Fruit fly (Drosophila melanogaster): ENCODE measurements around the gene CG42655.
A peak's percentile ranks its signal among the peaks of the same experiment; 100 is the strongest.

CG42655 gene

DNA sequence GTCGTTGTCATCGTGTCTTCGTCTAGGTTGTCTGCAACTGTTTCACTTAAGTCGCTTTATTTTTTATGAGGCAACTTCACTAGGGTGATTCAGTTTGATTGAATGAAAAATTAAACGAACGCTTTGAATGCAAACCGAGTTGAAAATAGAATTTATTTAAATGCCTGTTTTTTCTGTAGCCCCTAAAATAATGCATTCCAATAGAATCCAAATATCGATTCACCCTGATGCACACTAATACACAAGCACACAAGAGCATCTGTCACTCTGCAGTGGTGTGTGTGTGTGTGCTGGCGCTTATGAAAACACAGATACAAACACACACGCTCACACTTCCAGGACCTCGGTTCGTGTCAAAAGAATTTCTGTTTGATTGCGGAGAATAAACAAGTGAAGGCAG, 8.3 kb upstream of the CG42655 start (continued):
- TF ChIP-seq Oaz (GFP tag; IDR thresholded peaks at IDR 0.05) = peak; percentile 16; the same call in 1 of the 2 replicates
- no peak for TF ChIP-seq bcd (GFP tag; optimal IDR thresholded peaks at IDR 0.05)
- no peak for TF ChIP-seq CG9876 (GFP tag; optimal IDR thresholded peaks at IDR 0.05)
- peak; percentile 21 for TF ChIP-seq CG17385 (GFP tag; optimal IDR thresholded peaks at IDR 0.05)

DNA sequence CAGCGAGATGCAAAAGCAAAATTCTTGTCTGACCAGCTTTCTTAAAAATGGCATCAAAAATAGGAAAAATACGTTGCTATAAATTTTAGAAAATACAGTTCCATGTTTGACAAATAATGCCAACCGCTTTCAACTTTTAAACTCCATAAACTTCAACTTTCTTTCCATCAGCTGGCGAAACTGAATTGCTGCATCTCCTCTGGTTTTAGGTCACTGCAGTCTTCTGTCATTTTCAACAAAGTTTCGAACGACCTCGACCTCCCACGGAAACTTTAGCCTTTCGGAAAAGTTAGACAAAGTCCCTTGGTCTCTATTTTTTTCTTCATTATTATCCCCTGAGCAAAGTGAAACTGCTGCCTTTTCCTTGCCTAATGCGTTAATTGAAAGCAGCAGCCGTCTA, 2.2 kb upstream of the CG42655 start, which contains the start of gene CG42263:
Gene CG42263 (minus strand): TSS at position 101 of the 400 bp plus-strand sequence.
- TF ChIP-seq Spps (tag; optimal IDR thresholded peaks at IDR 0.05) (no peak), tin (GFP tag; optimal IDR thresholded peaks at IDR 0.05) (no peak), CG12659 (GFP tag; optimal IDR thresholded peaks at IDR 0.05) (no peak), CG6765 (GFP tag; optimal IDR thresholded peaks at IDR 0.05) (no peak), CG7271 (tag; optimal IDR thresholded peaks at IDR 0.05) (no peak), CG4854 (GFP tag; optimal IDR thresholded peaks at IDR 0.05) (no peak), MBD-R2 (GFP tag; IDR thresholded peaks at IDR 0.05) (no peak), CG16863 (GFP tag; optimal IDR thresholded peaks at IDR 0.05) (no peak), run (tag; optimal IDR thresholded peaks at IDR 0.05) (no peak), CG14860 (GFP tag; IDR thresholded peaks at IDR 0.05; ENCODE audit: partially characterized antibody) (no peak), CG10543 (GFP tag; optimal IDR thresholded peaks at IDR 0.05) (no peak), hth (optimal IDR thresholded peaks at IDR 0.05) (no peak), scrt (GFP tag; optimal IDR thresholded peaks at IDR 0.05) (no peak), pan (optimal IDR thresholded peaks at IDR 0.05) (no peak), pan (GFP tag; optimal IDR thresholded peaks at IDR 0.05 in 1 of 2, IDR thresholded peaks at IDR 0.05 in 1 of 2) (no peak), CG12071 (GFP tag; optimal IDR thresholded peaks at IDR 0.05) (no peak), caup (GFP tag; optimal IDR thresholded peaks at IDR 0.05; ENCODE audit: severe bottlenecking) (no peak), PHDP (tag; optimal IDR thresholded peaks at IDR 0.05) (no peak), Neu2 (GFP tag; optimal IDR thresholded peaks at IDR 0.05; ENCODE audit: borderline replicate concordance) (no peak), Oaz (GFP tag; IDR thresholded peaks at IDR 0.05) (no peak), btn (GFP tag; optimal IDR thresholded peaks at IDR 0.05) (no peak)

DNA sequence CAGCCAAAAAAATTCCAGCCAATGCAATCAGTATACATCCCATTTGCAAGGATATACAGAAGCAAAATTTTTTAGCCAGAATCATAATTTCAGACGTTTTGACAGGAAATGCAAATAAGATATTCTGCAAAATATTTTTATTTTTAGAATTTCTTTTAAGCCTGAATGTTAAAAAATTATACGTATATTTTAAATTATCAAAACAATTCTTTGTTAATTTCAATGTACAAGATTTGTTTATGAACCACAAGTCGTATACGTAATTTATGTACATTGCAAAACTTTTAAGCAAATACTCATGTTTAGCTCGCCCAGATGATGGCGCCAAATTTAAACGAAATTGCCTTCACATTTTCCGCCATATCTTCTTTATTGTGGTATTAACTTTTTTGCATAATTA, 914 bp upstream of the CG42655 start, which contains the start of gene CG42654:
Gene CG42654 (minus strand): TSS at position 101 of the 400 bp plus-strand sequence.
- no peak for TF ChIP-seq bbx (GFP tag; IDR thresholded peaks at IDR 0.05; ENCODE audit: partially characterized antibody)
- no peak for TF ChIP-seq Asciz (GFP tag; optimal IDR thresholded peaks at IDR 0.05)
- no peak for TF ChIP-seq CG14050 (GFP tag; IDR thresholded peaks at IDR 0.05)

DNA sequence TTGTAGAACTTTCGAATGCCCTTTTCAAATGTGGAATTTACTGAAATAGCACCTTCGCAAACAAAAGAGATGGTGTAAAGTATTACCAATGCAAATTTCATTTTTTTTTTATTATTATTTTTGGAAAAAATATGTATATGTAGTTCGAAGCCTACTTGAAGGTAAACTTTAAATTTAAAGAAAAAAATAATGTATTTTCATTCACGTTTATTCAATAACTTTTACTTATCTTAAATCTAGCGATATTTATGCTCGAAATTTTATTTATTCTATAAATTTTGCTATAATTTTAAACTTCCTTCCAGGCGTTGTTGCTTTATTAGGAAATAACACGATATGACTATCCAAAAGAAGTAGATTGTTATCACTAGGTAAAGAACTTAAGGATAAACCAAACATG, 822 bp downstream of the CG42655 start, which contains the start of gene CG33710:
Gene CG33710 (minus strand): TSS at position 101 of the 400 bp plus-strand sequence.
- TF ChIP-seq zfh1 (GFP tag; IDR thresholded peaks at IDR 0.05) (no peak), CG2202 (tag; optimal IDR thresholded peaks at IDR 0.05) (no peak), slou (GFP tag; optimal IDR thresholded peaks at IDR 0.05) (no peak), ac (GFP tag; optimal IDR thresholded peaks at IDR 0.05) (no peak), CG5180 (GFP tag; optimal IDR thresholded peaks at IDR 0.05) (no peak), twi (tag; optimal IDR thresholded peaks at IDR 0.05) (no peak), Nf-YA (GFP tag; IDR thresholded peaks at IDR 0.05) (no peak), dati (GFP tag; IDR thresholded peaks at IDR 0.05) (no peak), pita (GFP tag; optimal IDR thresholded peaks at IDR 0.05) (no peak), CG3838 (GFP tag; optimal IDR thresholded peaks at IDR 0.05) (no peak), CG9876 (GFP tag; optimal IDR thresholded peaks at IDR 0.05) (no peak), Jarid2 (GFP tag; optimal IDR thresholded peaks at IDR 0.05) (no peak)
